Fruit fly (Drosophila melanogaster) whole organism, embryonic: Measurements from ENCODE around the gene CG5810.

Source experiments
- ATbp ChIP-seq: fragments of 200-800 bp; sonication (Bioruptor generic); optimal IDR thresholded peaks from 2 replicates; lab custom pipeline; 2017; ENCODE audit warnings: missing biosample characterization, mild to moderate bottlenecking, missing genetic modification characterization, missing genetic modification reagents
- CG11093 ChIP-seq: fragments of 200-800 bp; sonication (Bioruptor generic); IDR thresholded peaks from 3 replicates; pipeline ENCODE4 v1.3.6; 2022; ENCODE audit warnings: missing biosample characterization, missing genetic modification characterization
- CG11560 ChIP-seq: fragments of 200-800 bp; sonication (Bioruptor generic); IDR thresholded peaks from 3 replicates; pipeline ENCODE4 v1.3.6; 2022; ENCODE audit warnings: missing biosample characterization, missing genetic modification characterization
- CG12104 ChIP-seq: fragments of 200-800 bp; sonication (Bioruptor generic); optimal IDR thresholded peaks from 3 replicates; lab custom pipeline; 2016; ENCODE audit warnings: missing biosample characterization, missing genetic modification characterization
- CG12155 ChIP-seq: fragments of 200-800 bp; sonication (Bioruptor generic); optimal IDR thresholded peaks from 3 replicates; lab custom pipeline; 2016; ENCODE audit warnings: missing biosample characterization, missing genetic modification characterization
- CG12219 ChIP-seq: fragments of 200-800 bp; sonication (Bioruptor generic); optimal IDR thresholded peaks from 3 replicates; lab custom pipeline; 2018; ENCODE audit warnings: missing biosample characterization, mild to moderate bottlenecking, missing genetic modification characterization
- CG13123 ChIP-seq: fragments of 200-800 bp; sonication (Bioruptor generic); optimal IDR thresholded peaks from 2 replicates; lab custom pipeline; 2016; ENCODE audit warnings: missing biosample characterization, missing genetic modification characterization
- CG13296 ChIP-seq: fragments of 200-800 bp; sonication (Bioruptor generic); optimal IDR thresholded peaks from 3 replicates; lab custom pipeline; 2018; ENCODE audit warnings: missing biosample characterization, mild to moderate bottlenecking, missing genetic modification characterization
- CG15269 ChIP-seq: fragments of 200-800 bp; sonication (Bioruptor generic); optimal IDR thresholded peaks from 2 replicates; lab custom pipeline; 2018; ENCODE audit warnings: missing biosample characterization, mild to moderate bottlenecking, missing genetic modification characterization, moderate library complexity
- CG15479 ChIP-seq: fragments of 200-800 bp; sonication (Bioruptor generic); optimal IDR thresholded peaks from 3 replicates; lab custom pipeline; 2019; ENCODE audit warnings: missing biosample characterization, mild to moderate bottlenecking, missing genetic modification characterization, moderate library complexity
- CG16813 ChIP-seq: fragments of 200-800 bp; sonication (Bioruptor generic); IDR thresholded peaks from 3 replicates; pipeline ENCODE4 v1.3.6; 2022; ENCODE audit warnings: missing biosample characterization, missing genetic modification characterization; ENCODE audit not compliant: partially characterized antibody
- CG2120 ChIP-seq: fragments of 200-800 bp; sonication (Bioruptor generic); optimal IDR thresholded peaks from 3 replicates; lab custom pipeline; 2016; ENCODE audit warnings: missing biosample characterization, missing genetic modification characterization
- CG2202 ChIP-seq: fragments of 200-800 bp; sonication (Bioruptor generic); optimal IDR thresholded peaks from 2 replicates; lab custom pipeline; 2018; ENCODE audit warnings: missing biosample characterization, mild to moderate bottlenecking, missing genetic modification characterization
- CG6654 ChIP-seq: fragments of 200-800 bp; sonication (Bioruptor generic); optimal IDR thresholded peaks from 2 replicates; lab custom pipeline; 2017; ENCODE audit warnings: missing biosample characterization, mild to moderate bottlenecking, missing genetic modification characterization
- CG6689 ChIP-seq: fragments of 200-800 bp; sonication (Bioruptor generic); IDR thresholded peaks from 2 replicates; pipeline ENCODE4 v1.3.6; 2022; ENCODE audit warnings: missing biosample characterization, missing genetic modification characterization
- CG7271 ChIP-seq: fragments of 200-800 bp; sonication (Bioruptor generic); optimal IDR thresholded peaks from 2 replicates; lab custom pipeline; 2018; ENCODE audit warnings: missing biosample characterization, mild to moderate bottlenecking, missing genetic modification characterization, moderate library complexity
- CG8281 ChIP-seq: fragments of 200-800 bp; sonication (Bioruptor generic); optimal IDR thresholded peaks from 2 replicates; lab custom pipeline; 2018; ENCODE audit warnings: missing biosample characterization, mild to moderate bottlenecking, missing genetic modification characterization, moderate library complexity
- CG8359 ChIP-seq: fragments of 200-800 bp; sonication (Bioruptor generic); optimal IDR thresholded peaks from 2 replicates; lab custom pipeline; 2017; ENCODE audit warnings: missing biosample characterization, mild to moderate bottlenecking, missing genetic modification characterization, borderline replicate concordance
- CG8765 ChIP-seq: fragments of 200-800 bp; sonication (Bioruptor generic); IDR thresholded peaks from 2 replicates; pipeline ENCODE4 v1.3.6; 2022; ENCODE audit warnings: missing biosample characterization, missing genetic modification characterization
- CG9727 ChIP-seq: fragments of 200-800 bp; sonication (Bioruptor generic); optimal IDR thresholded peaks from 3 replicates; lab custom pipeline; 2017; ENCODE audit warnings: missing biosample characterization, mild to moderate bottlenecking, missing genetic modification characterization
- Camta ChIP-seq: fragments of 200-800 bp; sonication (Bioruptor generic); optimal IDR thresholded peaks from 2 replicates; lab custom pipeline; 2016; ENCODE audit warnings: missing biosample characterization, missing genetic modification characterization
- CoRest ChIP-seq: fragments of 200-800 bp; sonication (Bioruptor generic); optimal IDR thresholded peaks from 3 replicates; lab custom pipeline; 2018; ENCODE audit warnings: missing biosample characterization, mild to moderate bottlenecking, missing genetic modification characterization, moderate library complexity
- Dbx ChIP-seq: fragments of 200-800 bp; sonication (Bioruptor generic); IDR thresholded peaks from 3 replicates; pipeline ENCODE4 v1.3.6; 2022; ENCODE audit warnings: missing biosample characterization, missing genetic modification characterization
- Dip3 ChIP-seq: fragments of 200-800 bp; sonication (Bioruptor generic); optimal IDR thresholded peaks from 3 replicates; lab custom pipeline; 2016; ENCODE audit warnings: missing biosample characterization, missing genetic modification characterization
- Eip74EF ChIP-seq, 2 experiments: fragments of 200-800 bp in 1 of 2; fragments of >200 bp in 1 of 2; sonication (Bioruptor generic) in 1 of 2; optimal IDR thresholded peaks; 2 replicates each; lab custom pipeline; 2017 to 2019; ENCODE audit warnings: missing biosample characterization in 2 of 2, missing genetic modification characterization in 2 of 2, mild to moderate bottlenecking in 1 of 2, moderate library complexity in 1 of 2
- Ets65A ChIP-seq: fragments of 200-800 bp; sonication (Bioruptor generic); peaks from one replicate; lab custom pipeline; 2016; ENCODE audit warnings: missing biosample characterization, missing genetic modification characterization
- GATAe ChIP-seq: fragments of 200-800 bp; sonication (Bioruptor generic); conservative IDR thresholded peaks from 2 replicates; pipeline ENCODE4 v1.3.6; 2022; ENCODE audit warnings: missing biosample characterization, missing genetic modification characterization
- HHEX ChIP-seq: fragments of 200-800 bp; sonication (Bioruptor generic); optimal IDR thresholded peaks from 3 replicates; lab custom pipeline; 2017; ENCODE audit warnings: missing biosample characterization, mild to moderate bottlenecking, missing genetic modification characterization, missing genetic modification reagents
- Jarid2 ChIP-seq: fragments of 200-800 bp; sonication (Bioruptor generic); optimal IDR thresholded peaks from 3 replicates; lab custom pipeline; 2017; ENCODE audit warnings: mild to moderate bottlenecking, missing biosample characterization, missing genetic modification reagents, missing genetic modification characterization
- NK7.1 ChIP-seq: fragments of 200-800 bp; sonication (Bioruptor generic); optimal IDR thresholded peaks from 3 replicates; lab custom pipeline; 2016; ENCODE audit warnings: missing biosample characterization, missing genetic modification characterization
- NfI ChIP-seq: fragments of 200-800 bp; sonication (Bioruptor generic); optimal IDR thresholded peaks from 3 replicates; lab custom pipeline; 2018; ENCODE audit warnings: missing biosample characterization, mild to moderate bottlenecking, missing genetic modification characterization, moderate library complexity
- Pdp1 ChIP-seq, 2 experiments: fragments of 200-800 bp; sonication (Bioruptor generic); optimal IDR thresholded peaks; 3 replicates each; lab custom pipeline; 2016; ENCODE audit warnings: missing biosample characterization in 2 of 2, missing genetic modification characterization in 2 of 2, mild to moderate bottlenecking in 1 of 2, moderate library complexity in 1 of 2
- Scr ChIP-seq: fragments of 200-800 bp; sonication (Bioruptor generic); IDR thresholded peaks from 2 replicates; pipeline ENCODE4 v1.3.6; 2022; ENCODE audit warnings: missing biosample characterization, missing genetic modification characterization; ENCODE audit not compliant: partially characterized antibody
- Taf1 ChIP-seq: fragments of 200-800 bp; sonication (Bioruptor generic); IDR thresholded peaks from 2 replicates; pipeline ENCODE4 v1.3.6; 2022; ENCODE audit warnings: missing biosample characterization, missing genetic modification characterization
- ac ChIP-seq: fragments of 200-800 bp; sonication (Bioruptor generic); optimal IDR thresholded peaks from 3 replicates; lab custom pipeline; 2017; ENCODE audit warnings: missing biosample characterization, mild to moderate bottlenecking, missing genetic modification characterization
- cas ChIP-seq: fragments of 200-800 bp; sonication (Bioruptor generic); IDR thresholded peaks from 2 replicates; pipeline ENCODE4 v1.3.6; 2022; ENCODE audit warnings: missing biosample characterization, missing genetic modification characterization
- chif ChIP-seq, 2 experiments: fragments of 200-800 bp; sonication (Bioruptor generic); optimal IDR thresholded peaks; 3 replicates each; lab custom pipeline; 2016; ENCODE audit warnings: missing biosample characterization in 2 of 2, missing genetic modification characterization in 2 of 2
- cwo ChIP-seq: fragments of 200-800 bp; sonication (Bioruptor generic); optimal IDR thresholded peaks from 3 replicates; lab custom pipeline; 2017; ENCODE audit warnings: missing biosample characterization, missing genetic modification characterization, mild to moderate bottlenecking, moderate library complexity, missing genetic modification reagents
- da ChIP-seq: fragments of 200-800 bp; sonication (Bioruptor generic); optimal IDR thresholded peaks from 2 replicates; lab custom pipeline; 2016; ENCODE audit warnings: missing biosample characterization, missing genetic modification characterization
- dan ChIP-seq: fragments of 200-800 bp; sonication (Bioruptor generic); IDR thresholded peaks from 2 replicates; pipeline ENCODE4 v1.3.6; 2022; ENCODE audit warnings: missing biosample characterization, missing genetic modification characterization
- fru ChIP-seq: fragments of >200 bp; optimal IDR thresholded peaks from 2 replicates; lab custom pipeline; 2017
- hkb ChIP-seq, 2 experiments: fragments of 200-800 bp in 1 of 2; fragments of >200 bp in 1 of 2; sonication (Bioruptor generic) in 1 of 2; IDR thresholded peaks in 1 of 2; optimal IDR thresholded peaks in 1 of 2; 2 replicates each; pipeline versions ENCODE4 v1.3.6 to Lab custom; 2017 to 2022; ENCODE audit warnings: missing biosample characterization in 1 of 2, missing genetic modification characterization in 1 of 2
- ken ChIP-seq: fragments of 200-800 bp; sonication (Bioruptor generic); IDR thresholded peaks from 3 replicates; pipeline ENCODE4 v1.3.6; 2022; ENCODE audit warnings: missing biosample characterization, missing genetic modification characterization
- maf-S ChIP-seq: fragments of 200-800 bp; sonication (Bioruptor generic); optimal IDR thresholded peaks from 2 replicates; lab custom pipeline; 2016; ENCODE audit warnings: missing biosample characterization, missing genetic modification characterization
- nerfin-2 ChIP-seq: fragments of 200-800 bp; sonication (Bioruptor generic); IDR thresholded peaks from 2 replicates; pipeline ENCODE4 v1.3.6; 2022; ENCODE audit warnings: missing biosample characterization, missing genetic modification characterization; ENCODE audit not compliant: partially characterized antibody
- phol ChIP-seq: fragments of 200-800 bp; sonication (Bioruptor generic); optimal IDR thresholded peaks from 3 replicates; lab custom pipeline; 2018; ENCODE audit warnings: missing biosample characterization, mild to moderate bottlenecking, missing genetic modification characterization, moderate library complexity
- ranshi ChIP-seq: fragments of 200-800 bp; sonication (Bioruptor generic); IDR thresholded peaks from 2 replicates; pipeline ENCODE4 v1.3.6; 2022; ENCODE audit warnings: missing biosample characterization, missing genetic modification characterization
- tup ChIP-seq: fragments of 200-800 bp; sonication (Bioruptor generic); optimal IDR thresholded peaks from 2 replicates; lab custom pipeline; 2016; ENCODE audit warnings: missing biosample characterization, mild to moderate bottlenecking, missing genetic modification characterization, moderate library complexity
- unpg ChIP-seq: fragments of 200-800 bp; sonication (Bioruptor generic); optimal IDR thresholded peaks from 3 replicates; lab custom pipeline; 2018; ENCODE audit warnings: missing biosample characterization, mild to moderate bottlenecking, missing genetic modification characterization, moderate library complexity
- zfh2 ChIP-seq: fragments of 200-800 bp; sonication (Bioruptor generic); optimal IDR thresholded peaks from 2 replicates; lab custom pipeline; 2016; ENCODE audit warnings: missing biosample characterization, missing genetic modification characterization

The CG5810 gene

DNA sequence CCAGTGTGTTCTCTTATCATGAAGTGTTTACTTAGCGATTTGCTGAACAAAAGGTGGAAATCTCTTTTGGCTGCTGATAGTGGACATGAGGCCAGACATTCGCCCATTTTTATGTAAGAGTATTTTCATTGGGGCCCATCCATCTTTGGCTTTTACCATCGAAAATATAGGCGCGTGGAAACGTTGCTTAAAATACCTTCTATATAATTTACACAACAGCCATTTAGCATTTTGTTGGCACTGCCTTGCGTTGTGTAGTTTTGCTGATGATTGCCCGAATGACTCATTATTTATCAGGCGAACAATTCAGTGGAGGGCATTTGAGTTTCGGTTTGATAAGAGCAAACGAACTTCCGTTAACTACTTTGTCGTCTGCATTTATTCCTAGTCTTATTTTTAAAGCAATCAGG is 2.0 kb upstream of the CG5810 start:
- no peak for TF ChIP-seq nerfin-2 (GFP tag; lab: Robert Waterston, UW)
- TF ChIP-seq Pdp1 (GFP tag; optimal IDR thresholded peaks at IDR 0.05; lab: Kevin White, UChicago): peak in 1 of 2 experiments; percentile 85
- TF ChIP-seq cas (GFP tag; lab: Robert Waterston, UW): no peak
- TF ChIP-seq ATbp: no peak
- TF ChIP-seq cwo: peak; percentile 26
- TF ChIP-seq CG6689 (GFP tag; lab: Robert Waterston, UW): 0 out of 2 replicates have a peak, but pooled peaks have one; percentile 26
- no peak for TF ChIP-seq Taf1 (GFP tag; lab: Robert Waterston, UW)
- peak; percentile 32 for TF ChIP-seq NK7.1 (GFP tag; lab: Kevin White, UChicago)
- no peak for TF ChIP-seq CG12104 (GFP tag; lab: Kevin White, UChicago)
- TF ChIP-seq CG16813 (GFP tag; lab: Robert Waterston, UW): no peak
- TF ChIP-seq CG13123 (GFP tag; lab: Kevin White, UChicago): no peak
- TF ChIP-seq CG11560: 0 out of 3 replicates have a peak, but pooled peaks have one; percentile 21
- no peak for TF ChIP-seq CG7271
- TF ChIP-seq CG2120: peak; percentile 79
- TF ChIP-seq fru (lab: Kevin White, UChicago): no peak
- peak; percentile 28; the same call in 1 of the 2 replicates for TF ChIP-seq GATAe (GFP tag; lab: Robert Waterston, UW)
- TF ChIP-seq CG11093 (GFP tag; lab: Robert Waterston, UW): no peak
- no peak for TF ChIP-seq chif (GFP tag; optimal IDR thresholded peaks at IDR 0.05; lab: Kevin White, UChicago)
- no peak for TF ChIP-seq Eip74EF (GFP tag; optimal IDR thresholded peaks at IDR 0.05; lab: Kevin White, UChicago)
- TF ChIP-seq ken: no peak
- TF ChIP-seq CG13296 (GFP tag; lab: Kevin White, UChicago): no peak
- TF ChIP-seq maf-S: peak; percentile 40
- TF ChIP-seq CG12219 (GFP tag; lab: Kevin White, UChicago): peak; percentile 38
- no peak for TF ChIP-seq CG8281
- no peak for TF ChIP-seq zfh2
- no peak for TF ChIP-seq CG15479 (GFP tag; lab: Kevin White, UChicago)
- peak; percentile 66 for TF ChIP-seq CG15269 (tag; lab: Kevin White, UChicago)
- TF ChIP-seq Jarid2 (GFP tag; lab: Kevin White, UChicago): no peak
- no peak for TF ChIP-seq CG8359 (GFP tag; lab: Kevin White, UChicago)
- TF ChIP-seq Dip3 (GFP tag; lab: Kevin White, UChicago): peak; percentile 65
- TF ChIP-seq da (GFP tag; lab: Kevin White, UChicago): peak; percentile 8
- TF ChIP-seq HHEX (GFP tag; lab: Kevin White, UChicago): peak; percentile 49
- TF ChIP-seq Camta: no peak
- no peak for TF ChIP-seq Scr (GFP tag; lab: Robert Waterston, UW)
- TF ChIP-seq unpg (GFP tag; lab: Kevin White, UChicago): peak; percentile 36
- no peak for TF ChIP-seq ac (GFP tag; lab: Kevin White, UChicago)
- TF ChIP-seq dan (GFP tag; lab: Robert Waterston, UW): no peak
- no peak for TF ChIP-seq CG8765 (GFP tag; lab: Robert Waterston, UW)
- no peak for TF ChIP-seq hkb (optimal IDR thresholded peaks at IDR 0.05; lab: Kevin White, UChicago)
- peak; percentile 65 for TF ChIP-seq hkb (GFP tag; IDR thresholded peaks at IDR 0.05; lab: Robert Waterston, UW)
- TF ChIP-seq Ets65A (GFP tag; lab: Kevin White, UChicago): peak; percentile 89
- peak; percentile 36 for TF ChIP-seq tup (GFP tag; lab: Kevin White, UChicago)
- TF ChIP-seq CG2202: no peak
- no peak for TF ChIP-seq CG6654 (GFP tag; lab: Kevin White, UChicago)
- no peak for TF ChIP-seq ranshi (GFP tag; lab: Robert Waterston, UW)
- no peak for TF ChIP-seq phol
- peak; percentile 33 for TF ChIP-seq CoRest (tag; lab: Kevin White, UChicago)
- no peak for TF ChIP-seq CG9727 (GFP tag; lab: Kevin White, UChicago)
- 0 out of 3 replicates have a peak, but pooled peaks have one; percentile 52 for TF ChIP-seq Dbx
- TF ChIP-seq NfI (GFP tag; lab: Kevin White, UChicago): peak; percentile 33
- TF ChIP-seq CG12155 (GFP tag; lab: Kevin White, UChicago): no peak
